Worm (Caenorhabditis elegans) whole organism, late embryonic: Measurements from ENCODE around the gene JC8.7.

ENCODE experiments used
- F13H6.1 ChIP-seq: sonication (generic microtip); optimal IDR thresholded peaks from 2 replicates; lab custom pipeline; 2016; ENCODE audit warnings: missing genetic modification characterization, missing compliant biosample characterization
- K09A11.1 ChIP-seq: sonication (generic microtip); optimal IDR thresholded peaks from 2 replicates; lab custom pipeline; 2017; ENCODE audit warnings: antibody characterized with exemption, mild to moderate bottlenecking, missing genetic modification characterization, missing compliant biosample characterization; ENCODE audit not compliant: insufficient read depth
- Y22D7AL.16 ChIP-seq: sonication (generic microtip); optimal IDR thresholded peaks from 2 replicates; lab custom pipeline; 2016; ENCODE audit warnings: missing genetic modification characterization, missing compliant biosample characterization
- ahr-1 ChIP-seq: sonication (generic microtip); optimal IDR thresholded peaks from 2 replicates; lab custom pipeline; 2016; ENCODE audit warnings: missing genetic modification characterization, missing compliant biosample characterization
- ceh-18 ChIP-seq: sonication (generic microtip); optimal IDR thresholded peaks from 2 replicates; lab custom pipeline; 2016; ENCODE audit warnings: missing genetic modification characterization, missing compliant biosample characterization
- ceh-19 ChIP-seq: fragments of 200-800 bp; sonication (Bioruptor generic); optimal IDR thresholded peaks from 2 replicates; lab custom pipeline; 2018; ENCODE audit warnings: mild to moderate bottlenecking, missing genetic modification characterization, missing compliant biosample characterization
- ceh-2 ChIP-seq: sonication (generic microtip); optimal IDR thresholded peaks from 2 replicates; lab custom pipeline; 2016; ENCODE audit warnings: missing genotype, missing genetic modification characterization, missing compliant biosample characterization
- ceh-22 ChIP-seq: sonication (generic microtip); optimal IDR thresholded peaks from 2 replicates; lab custom pipeline; 2017; ENCODE audit warnings: missing biosample characterization, missing genetic modification characterization
- ceh-24 ChIP-seq: sonication (generic microtip); optimal IDR thresholded peaks from 2 replicates; lab custom pipeline; 2016; ENCODE audit warnings: mild to moderate bottlenecking, missing genetic modification characterization, missing compliant biosample characterization
- ceh-34 ChIP-seq: sonication (generic microtip); optimal IDR thresholded peaks from 2 replicates; lab custom pipeline; 2016; ENCODE audit warnings: mild to moderate bottlenecking, missing genetic modification characterization, missing compliant biosample characterization
- ceh-45 ChIP-seq: fragments of 200-800 bp; sonication (Bioruptor generic); IDR thresholded peaks from 2 replicates; pipeline ENCODE4 v1.3.6; 2022; ENCODE audit warnings: missing genetic modification reagents, missing genetic modification characterization, missing compliant biosample characterization
- ceh-9 ChIP-seq: sonication (generic microtip); optimal IDR thresholded peaks from 2 replicates; lab custom pipeline; 2016; ENCODE audit warnings: mild to moderate bottlenecking, missing genetic modification characterization, inconsistent platforms, missing compliant biosample characterization
- che-1 ChIP-seq: sonication (generic microtip); optimal IDR thresholded peaks from 2 replicates; lab custom pipeline; 2016; ENCODE audit warnings: mild to moderate bottlenecking, missing genetic modification characterization, missing compliant biosample characterization
- elt-2 ChIP-seq: sonication (generic microtip); optimal IDR thresholded peaks from 2 replicates; lab custom pipeline; 2016; ENCODE audit warnings: missing genetic modification reagents, missing genetic modification characterization, missing compliant biosample characterization
- eyg-1 ChIP-seq: sonication (generic microtip); optimal IDR thresholded peaks from 2 replicates; lab custom pipeline; 2016; ENCODE audit warnings: missing genotype, missing genetic modification characterization, missing compliant biosample characterization
- fax-1 ChIP-seq: sonication (generic microtip); optimal IDR thresholded peaks from 2 replicates; lab custom pipeline; 2016; ENCODE audit warnings: missing genotype, missing genetic modification characterization, missing compliant biosample characterization
- fkh-10 ChIP-seq: fragments of 150-350 bp; optimal IDR thresholded peaks from 2 replicates; lab custom pipeline; 2014; ENCODE audit warnings: missing biosample characterization, missing genetic modification reagents, missing genetic modification characterization
- fkh-6 ChIP-seq: sonication (generic microtip); optimal IDR thresholded peaks from 2 replicates; lab custom pipeline; 2016; ENCODE audit warnings: missing genetic modification characterization, missing compliant biosample characterization
- hlh-15 ChIP-seq: sonication (generic microtip); optimal IDR thresholded peaks from 2 replicates; lab custom pipeline; 2016; ENCODE audit warnings: missing genetic modification characterization, missing compliant biosample characterization
- lim-6 ChIP-seq: sonication (generic microtip); optimal IDR thresholded peaks from 2 replicates; lab custom pipeline; 2016; ENCODE audit warnings: missing genetic modification characterization, missing compliant biosample characterization
- mec-3 ChIP-seq: sonication (generic microtip); optimal IDR thresholded peaks from 2 replicates; lab custom pipeline; 2016; ENCODE audit warnings: borderline replicate concordance, missing genetic modification characterization, missing compliant biosample characterization
- nfya-1 ChIP-seq: sonication (generic microtip); optimal IDR thresholded peaks from 2 replicates; lab custom pipeline; 2017; ENCODE audit warnings: missing genetic modification characterization, mild to moderate bottlenecking, missing compliant biosample characterization, antibody characterized with exemption, moderate library complexity
- pax-1 ChIP-seq: fragments of 150-350 bp; optimal IDR thresholded peaks from 2 replicates; lab custom pipeline; 2014; ENCODE audit warnings: missing biosample characterization, missing genetic modification characterization
- pqm-1 ChIP-seq: sonication (generic microtip); optimal IDR thresholded peaks from 2 replicates; lab custom pipeline; 2016; ENCODE audit warnings: missing genetic modification characterization, missing compliant biosample characterization
- pros-1 ChIP-seq: fragments of 150-350 bp; optimal IDR thresholded peaks from 2 replicates; lab custom pipeline; 2014; ENCODE audit warnings: missing biosample characterization, missing genetic modification reagents, missing genetic modification characterization
- ref-2 ChIP-seq: sonication (generic microtip); optimal IDR thresholded peaks from 2 replicates; lab custom pipeline; 2016; ENCODE audit warnings: missing genetic modification characterization, missing compliant biosample characterization
- rnt-1 ChIP-seq: sonication (generic microtip); optimal IDR thresholded peaks from 2 replicates; lab custom pipeline; 2016; ENCODE audit warnings: missing genetic modification characterization, missing compliant biosample characterization
- sdc-2 ChIP-seq: sonication (generic microtip); optimal IDR thresholded peaks from 2 replicates; lab custom pipeline; 2016; ENCODE audit warnings: missing genotype, missing genetic modification characterization, missing compliant biosample characterization
- sox-2 ChIP-seq: fragments of 200-800 bp; sonication (Bioruptor generic); IDR thresholded peaks from 2 replicates; pipeline ENCODE4 v1.3.6; 2022; ENCODE audit warnings: missing genetic modification reagents, missing genetic modification characterization, missing compliant biosample characterization
- tbx-2 ChIP-seq: sonication (generic microtip); optimal IDR thresholded peaks from 2 replicates; lab custom pipeline; 2016; ENCODE audit warnings: missing genetic modification characterization, missing compliant biosample characterization
- ttx-3 ChIP-seq: sonication (generic microtip); optimal IDR thresholded peaks from 2 replicates; lab custom pipeline; 2016; ENCODE audit warnings: missing genetic modification reagents, missing genetic modification characterization, missing compliant biosample characterization
- unc-3 ChIP-seq, 2 experiments: fragments of 200-800 bp in 1 of 2; sonication (Bioruptor generic) in 1 of 2; sonication (generic microtip) in 1 of 2; conservative IDR thresholded peaks in 1 of 2; optimal IDR thresholded peaks in 1 of 2; 2 replicates each; pipeline versions ENCODE4 v1.3.6 to Lab custom; 2016 to 2022; ENCODE audit warnings: missing compliant biosample characterization in 2 of 2, missing genetic modification characterization in 2 of 2, missing genetic modification reagents in 1 of 2
- unc-42 ChIP-seq: sonication (generic microtip); optimal IDR thresholded peaks from 2 replicates; lab custom pipeline; 2016; ENCODE audit warnings: missing genotype, missing genetic modification characterization, missing compliant biosample characterization
- unc-86 ChIP-seq: sonication (generic microtip); optimal IDR thresholded peaks from 2 replicates; lab custom pipeline; 2016; ENCODE audit warnings: missing genetic modification characterization, missing compliant biosample characterization
- zip-5 ChIP-seq: sonication (generic microtip); optimal IDR thresholded peaks from 2 replicates; lab custom pipeline; 2016; ENCODE audit warnings: missing genetic modification characterization, missing compliant biosample characterization
- ztf-16 ChIP-seq: sonication (generic microtip); optimal IDR thresholded peaks from 2 replicates; lab custom pipeline; 2017; ENCODE audit warnings: missing genetic modification characterization, missing compliant biosample characterization

The JC8.7 gene

ce11 chrIV:13240078-13240841, 6.8 kb upstream of the JC8.7 start, which contains the start of gene rpl-12 (continued):
- TF ChIP-seq pros-1 (tag; lab: Kevin White, UChicago) (peak; percentile 73), rnt-1 (tag; lab: Kevin White, UChicago) (peak; percentile 73), sox-2 (GFP tag; lab: Robert Waterston, UW) (peak; percentile 80), ceh-18 (tag; lab: Kevin White, UChicago) (peak; percentile 94), K09A11.1 (tag; lab: Kevin White, UChicago) (peak; percentile 44), ceh-19 (no peak), ceh-34 (peak; percentile 98), elt-2 (tag; lab: Kevin White, UChicago) (peak; percentile 84), zip-5 (tag; lab: Kevin White, UChicago) (no peak), ceh-2 (tag; lab: Kevin White, UChicago) (peak; percentile 48), pax-1 (peak; percentile 75), unc-42 (tag; lab: Kevin White, UChicago) (peak; percentile 100), sdc-2 (tag; lab: Kevin White, UChicago) (peak; percentile 3), ref-2 (peak; percentile 93), hlh-15 (tag; lab: Kevin White, UChicago) (no peak), ttx-3 (tag; lab: Kevin White, UChicago) (peak; percentile 27), ceh-22 (tag; lab: Kevin White, UChicago) (no peak), ahr-1 (tag; lab: Kevin White, UChicago) (no peak), fkh-10 (GFP tag; lab: Kevin White, UChicago) (peak; percentile 52), Y22D7AL.16 (tag; lab: Kevin White, UChicago) (no peak), nfya-1 (tag; lab: Kevin White, UChicago) (peak; percentile 92), ceh-9 (tag; lab: Kevin White, UChicago) (no peak), unc-3 (GFP tag; conservative IDR thresholded peaks at IDR 0.05; lab: Robert Waterston, UW) (no peak), unc-3 (tag; optimal IDR thresholded peaks at IDR 0.05; lab: Kevin White, UChicago) (peak; percentile 70)

- TF ChIP-seq F13H6.1 (tag; lab: Kevin White, UChicago), result no peak
- TF ChIP-seq che-1 (tag; lab: Kevin White, UChicago), result no peak
- no peak for TF ChIP-seq ahr-1 (tag; lab: Kevin White, UChicago)
- no peak for TF ChIP-seq fax-1 (tag; lab: Kevin White, UChicago)
- no peak for TF ChIP-seq mec-3
- TF ChIP-seq ceh-34, result no peak
- no peak for TF ChIP-seq ceh-24 (tag; lab: Kevin White, UChicago)
- no peak for TF ChIP-seq unc-86
- no peak for TF ChIP-seq lim-6
- no peak for TF ChIP-seq pqm-1 (tag; lab: Kevin White, UChicago)
These were observed 6.3 kb upstream of the JC8.7 start, which contains the start of gene lin-54 for ce11 chrIV:13240842-13241143. Gene lin-54 (plus strand): TSS chrIV:13241044.

ce11 chrIV:13241340-13241739, 5.7 kb upstream of the JC8.7 start:
- no peak for TF ChIP-seq tbx-2
- no peak for TF ChIP-seq fkh-6 (tag; lab: Kevin White, UChicago)
- no peak for TF ChIP-seq eyg-1 (tag; lab: Kevin White, UChicago)
- TF ChIP-seq elt-2 (tag; lab: Kevin White, UChicago), result no peak
- no peak for TF ChIP-seq ttx-3 (tag; lab: Kevin White, UChicago)
- no peak for TF ChIP-seq ceh-45 (GFP tag; lab: Robert Waterston, UW)
- no peak for TF ChIP-seq ztf-16
- TF ChIP-seq unc-3 (GFP tag; conservative IDR thresholded peaks at IDR 0.05; lab: Robert Waterston, UW), result no peak
- no peak for TF ChIP-seq unc-3 (tag; optimal IDR thresholded peaks at IDR 0.05; lab: Kevin White, UChicago)
- no peak for TF ChIP-seq hlh-15 (tag; lab: Kevin White, UChicago)
- TF ChIP-seq, all 69 proteins: peak for 0
